Worm (Caenorhabditis elegans) whole organism, late embryonic: Measurements from ENCODE around the gene R02F11.1.

ENCODE experiments used
- ahr-1 ChIP-seq: sonication (generic microtip); optimal IDR thresholded peaks from 2 replicates; lab custom pipeline; 2016; ENCODE audit warnings: missing genetic modification characterization, missing compliant biosample characterization
- ceh-45 ChIP-seq: fragments of 200-800 bp; sonication (Bioruptor generic); IDR thresholded peaks from 2 replicates; pipeline ENCODE4 v1.3.6; 2022; ENCODE audit warnings: missing genetic modification reagents, missing genetic modification characterization, missing compliant biosample characterization
- ceh-48 ChIP-seq: sonication (generic microtip); optimal IDR thresholded peaks from 2 replicates; lab custom pipeline; 2016; ENCODE audit warnings: missing genetic modification characterization, inconsistent platforms, missing compliant biosample characterization
- eyg-1 ChIP-seq: sonication (generic microtip); optimal IDR thresholded peaks from 2 replicates; lab custom pipeline; 2016; ENCODE audit warnings: missing genotype, missing genetic modification characterization, missing compliant biosample characterization
- hlh-8 ChIP-seq: sonication (generic microtip); optimal IDR thresholded peaks from 2 replicates; lab custom pipeline; 2016; ENCODE audit warnings: missing genotype, missing genetic modification characterization, missing compliant biosample characterization
- nhr-11 ChIP-seq: fragments of 150-350 bp; optimal IDR thresholded peaks from 2 replicates; lab custom pipeline; 2014; ENCODE audit warnings: missing biosample characterization, missing genetic modification characterization
- pqm-1 ChIP-seq: sonication (generic microtip); optimal IDR thresholded peaks from 2 replicates; lab custom pipeline; 2016; ENCODE audit warnings: missing genetic modification characterization, missing compliant biosample characterization
- sox-4 ChIP-seq: sonication (generic microtip); optimal IDR thresholded peaks from 2 replicates; lab custom pipeline; 2017; ENCODE audit warnings: mild to moderate bottlenecking, missing genetic modification characterization, inconsistent platforms, missing compliant biosample characterization
- unc-3 ChIP-seq, 2 experiments: fragments of 200-800 bp in 1 of 2; sonication (Bioruptor generic) in 1 of 2; sonication (generic microtip) in 1 of 2; conservative IDR thresholded peaks in 1 of 2; optimal IDR thresholded peaks in 1 of 2; 2 replicates each; pipeline versions ENCODE4 v1.3.6 to Lab custom; 2016 to 2022; ENCODE audit warnings: missing compliant biosample characterization in 2 of 2, missing genetic modification characterization in 2 of 2, missing genetic modification reagents in 1 of 2

DNA sequence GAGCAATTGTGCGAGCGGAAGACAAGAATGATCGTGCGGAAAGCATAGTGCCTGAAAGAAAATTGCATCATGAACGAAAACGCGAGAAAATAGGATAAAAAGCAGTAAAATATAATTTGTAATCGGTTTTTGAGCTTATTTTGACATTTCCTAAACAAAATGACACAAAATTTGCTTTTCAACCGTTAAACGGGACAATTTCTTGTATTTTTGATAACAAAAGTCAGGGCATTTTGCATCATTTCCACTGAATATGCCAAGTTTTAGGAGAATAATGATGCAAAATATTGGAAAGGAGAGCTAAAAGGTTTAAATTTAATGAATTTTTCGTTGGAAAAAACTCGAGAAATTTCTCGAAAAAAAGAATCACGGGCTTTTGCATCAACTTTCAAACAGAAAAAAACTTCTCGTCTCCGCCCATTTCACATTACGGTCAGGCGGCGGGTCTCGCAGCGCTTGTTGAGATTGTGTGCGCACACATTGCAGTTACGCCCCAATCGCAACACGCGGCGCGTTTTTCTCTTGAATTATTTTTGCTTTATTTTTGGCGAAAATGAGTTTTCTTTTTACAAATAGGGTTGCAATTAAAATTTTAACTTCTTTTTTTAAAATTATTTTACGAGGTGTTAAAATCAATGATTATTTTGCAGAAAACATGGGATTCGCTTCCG is 26.0 kb downstream of the R02F11.1 start, which contains the start of the genes hsp-6 and C37H5.5:
- TF ChIP-seq eyg-1 (tag; lab: Kevin White, UChicago) (no peak), unc-3 (GFP tag; conservative IDR thresholded peaks at IDR 0.05; lab: Robert Waterston, UW) (no peak), unc-3 (tag; optimal IDR thresholded peaks at IDR 0.05; lab: Kevin White, UChicago) (no peak), sox-4 (tag; lab: Kevin White, UChicago) (no peak), pqm-1 (tag; lab: Kevin White, UChicago) (no peak), nhr-11 (no peak), ahr-1 (tag; lab: Kevin White, UChicago) (no peak), ceh-45 (GFP tag; lab: Robert Waterston, UW) (no peak), ceh-48 (tag; lab: Kevin White, UChicago) (no peak), hlh-8 (tag; lab: Kevin White, UChicago) (no peak)
